Worm (Caenorhabditis elegans) whole organism, L4 larva: ENCODE results near the gene snf-10.
A peak's percentile ranks its signal among the peaks of the same experiment; 100 is the strongest.

Experiments
- D1046.2 ChIP-seq: fragments of 200-800 bp; sonication (Bioruptor generic); IDR thresholded peaks from 2 replicates; pipeline ENCODE4 v1.3.6; 2022; ENCODE audit warnings: missing genetic modification characterization, missing compliant biosample characterization
- Y5F2A.4 ChIP-seq: fragments of 200-800 bp; sonication (Bioruptor generic); optimal IDR thresholded peaks from 2 replicates; lab custom pipeline; 2018; ENCODE audit warnings: mild to moderate bottlenecking, missing genetic modification characterization, missing compliant biosample characterization
- ZK337.2 ChIP-seq: fragments of 200-800 bp; sonication (Bioruptor generic); IDR thresholded peaks from 2 replicates; pipeline ENCODE4 v1.3.6; 2022; ENCODE audit warnings: missing genetic modification reagents, missing genetic modification characterization, missing compliant biosample characterization
- aha-1 ChIP-seq: fragments of 150-350 bp; peaks from one replicate; lab custom pipeline; 2014; ENCODE audit warnings: missing biosample characterization, missing genetic modification characterization
- arid-1 ChIP-seq: fragments of 200-800 bp; sonication (Bioruptor generic); conservative IDR thresholded peaks from 2 replicates; pipeline ENCODE4 v1.3.6; 2022; ENCODE audit warnings: missing genetic modification reagents, missing genetic modification characterization, missing compliant biosample characterization
- ceh-20 ChIP-seq: fragments of 200-800 bp; sonication (Bioruptor generic); IDR thresholded peaks from 2 replicates; pipeline ENCODE4 v1.3.6; 2022; ENCODE audit warnings: missing genetic modification reagents, missing genetic modification characterization, missing compliant biosample characterization
- ceh-62 ChIP-seq: sonication (generic microtip); optimal IDR thresholded peaks from 2 replicates; lab custom pipeline; 2017; ENCODE audit warnings: missing biosample characterization, missing genetic modification characterization
- daf-16 ChIP-seq, 3 experiments: sonication (generic microtip); optimal IDR thresholded peaks; 2 replicates each; lab custom pipeline; 2016 to 2017; ENCODE audit warnings: missing genetic modification characterization in 3 of 3, missing genetic modification reagents in 3 of 3, mild to moderate bottlenecking in 2 of 3, missing compliant biosample characterization in 2 of 3, missing biosample characterization in 1 of 3, moderate library complexity in 1 of 3
- dve-1 ChIP-seq: sonication (generic microtip); optimal IDR thresholded peaks from 2 replicates; lab custom pipeline; 2017; ENCODE audit warnings: antibody characterized with exemption, mild to moderate bottlenecking, missing genetic modification characterization, missing compliant biosample characterization; ENCODE audit not compliant: insufficient read depth
- egl-27 ChIP-seq: sonication (generic microtip); optimal IDR thresholded peaks from 3 replicates; lab custom pipeline; 2017; ENCODE audit warnings: missing biosample characterization, missing genetic modification reagents, missing genetic modification characterization
- hif-1 ChIP-seq, 2 experiments: sonication (generic microtip); optimal IDR thresholded peaks; 2 replicates each; lab custom pipeline; 2016 to 2017; ENCODE audit warnings: missing compliant biosample characterization in 2 of 2, missing genetic modification characterization in 2 of 2, missing genetic modification reagents in 2 of 2, missing genotype in 2 of 2, mild to moderate bottlenecking in 1 of 2
- hlh-11 ChIP-seq: fragments of 200-800 bp; sonication (Bioruptor generic); optimal IDR thresholded peaks from 2 replicates; lab custom pipeline; 2018; ENCODE audit warnings: mild to moderate bottlenecking, missing genetic modification characterization, missing compliant biosample characterization
- hlh-30 ChIP-seq: sonication (generic microtip); optimal IDR thresholded peaks from 2 replicates; lab custom pipeline; 2017; ENCODE audit warnings: antibody characterized with exemption, mild to moderate bottlenecking, missing genetic modification characterization, missing compliant biosample characterization; ENCODE audit not compliant: insufficient read depth
- hmg-1.1 ChIP-seq: fragments of 200-800 bp; sonication (Bioruptor generic); IDR thresholded peaks from 2 replicates; pipeline ENCODE4 v1.3.6; 2022; ENCODE audit warnings: missing genetic modification reagents, missing genetic modification characterization, missing compliant biosample characterization
- lin-1 ChIP-seq: fragments of 200-800 bp; sonication (Bioruptor generic); IDR thresholded peaks from 2 replicates; pipeline ENCODE4 v1.3.6; 2022; ENCODE audit warnings: missing genetic modification reagents, missing genetic modification characterization, missing compliant biosample characterization
- lin-13 ChIP-seq: fragments of 150-350 bp; optimal IDR thresholded peaks from 2 replicates; lab custom pipeline; 2014; ENCODE audit warnings: missing biosample characterization, missing genetic modification reagents, missing genetic modification characterization
- lsy-2 ChIP-seq, 2 experiments: fragments of 150-350 bp in 1 of 2; sonication (generic microtip) in 1 of 2; optimal IDR thresholded peaks; 2 replicates each; lab custom pipeline; 2014 to 2017; ENCODE audit warnings: missing biosample characterization in 2 of 2, missing genetic modification characterization in 2 of 2
- mdl-1 ChIP-seq, 2 experiments: fragments of 150-350 bp in 1 of 2; sonication (generic microtip) in 1 of 2; optimal IDR thresholded peaks; 2 replicates each; lab custom pipeline; 2014 to 2017; ENCODE audit warnings: missing biosample characterization in 2 of 2, missing genetic modification characterization in 2 of 2
- mep-1 ChIP-seq: fragments of 150-350 bp; sonication (generic microtip); optimal IDR thresholded peaks from 3 replicates; lab custom pipeline; 2014; ENCODE audit warnings: missing biosample characterization, missing genetic modification characterization
- mes-2 ChIP-seq: sonication (generic microtip); optimal IDR thresholded peaks from 2 replicates; lab custom pipeline; 2016; ENCODE audit warnings: missing genotype, mild to moderate bottlenecking, missing genetic modification characterization, missing compliant biosample characterization; ENCODE audit not compliant: poor library complexity, severe bottlenecking
- nhr-28 ChIP-seq: fragments of 150-350 bp; optimal IDR thresholded peaks from 2 replicates; lab custom pipeline; 2014; ENCODE audit warnings: missing biosample characterization, missing genetic modification characterization
- nhr-42 ChIP-seq: fragments of 200-800 bp; sonication (Bioruptor generic); IDR thresholded peaks from 2 replicates; pipeline ENCODE4 v1.3.6; 2022; ENCODE audit warnings: missing genetic modification characterization, missing compliant biosample characterization
- nhr-48 ChIP-seq: sonication (generic microtip); optimal IDR thresholded peaks from 2 replicates; lab custom pipeline; 2016; ENCODE audit warnings: mild to moderate bottlenecking, missing genetic modification characterization, missing compliant biosample characterization
- rbr-2 ChIP-seq: sonication (generic microtip); optimal IDR thresholded peaks from 2 replicates; lab custom pipeline; 2016; ENCODE audit warnings: missing genotype, missing genetic modification characterization, missing compliant biosample characterization
- spr-1 ChIP-seq: sonication (generic microtip); optimal IDR thresholded peaks from 2 replicates; lab custom pipeline; 2016; ENCODE audit warnings: mild to moderate bottlenecking, missing genetic modification characterization, missing compliant biosample characterization
- tag-97 ChIP-seq: fragments of 200-800 bp; sonication (Bioruptor generic); IDR thresholded peaks from 2 replicates; pipeline ENCODE4 v1.3.6; 2022; ENCODE audit warnings: missing genetic modification characterization, missing compliant biosample characterization
- unc-39 ChIP-seq: sonication (generic microtip); optimal IDR thresholded peaks from 2 replicates; lab custom pipeline; 2017; ENCODE audit warnings: missing biosample characterization, missing genetic modification characterization
- unc-62 ChIP-seq, 3 experiments: fragments of 150-350 bp in 1 of 3; sonication (generic microtip); optimal IDR thresholded peaks in 2 of 3; peaks in 1 of 3; 1 replicate in 1 of 3; 2 replicates in 2 of 3; lab custom pipeline; 2014 to 2017; ENCODE audit warnings: missing biosample characterization in 3 of 3, missing genetic modification characterization in 3 of 3, missing genetic modification reagents in 3 of 3, missing genotype in 1 of 3

Gene snf-10

DNA sequence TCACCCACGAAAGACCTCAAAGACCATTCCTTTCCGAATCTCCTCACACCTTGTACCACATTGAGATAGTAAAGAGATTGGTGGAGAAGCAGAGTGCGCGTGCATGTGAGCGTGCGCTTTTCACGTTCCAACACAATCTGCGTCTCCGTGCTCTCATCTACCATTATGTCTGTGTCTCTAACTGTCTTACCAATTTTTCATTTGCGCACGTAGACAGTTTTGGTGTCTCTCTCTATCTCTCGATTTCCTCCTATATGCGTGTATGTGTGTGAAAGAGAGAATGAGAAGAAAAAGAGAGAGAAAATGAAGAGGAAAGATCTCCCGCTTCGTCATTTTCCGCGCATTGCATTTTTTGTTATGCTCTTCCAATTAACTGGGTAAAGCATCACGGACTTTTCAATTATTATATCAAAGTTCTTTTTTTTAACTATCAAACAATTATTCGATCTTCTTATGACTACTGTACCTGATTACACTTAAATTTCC lies 26.0 kb upstream of the snf-10 start (continued):
- TF ChIP-seq lsy-2 (tag; optimal IDR thresholded peaks at IDR 0.05; lab: Kevin White, UChicago) (peak; percentile 89 to 95), hmg-1.1 (peak; percentile 83), dve-1 (tag; lab: Kevin White, UChicago) (peak; percentile 97), ceh-62 (no peak)

DNA sequence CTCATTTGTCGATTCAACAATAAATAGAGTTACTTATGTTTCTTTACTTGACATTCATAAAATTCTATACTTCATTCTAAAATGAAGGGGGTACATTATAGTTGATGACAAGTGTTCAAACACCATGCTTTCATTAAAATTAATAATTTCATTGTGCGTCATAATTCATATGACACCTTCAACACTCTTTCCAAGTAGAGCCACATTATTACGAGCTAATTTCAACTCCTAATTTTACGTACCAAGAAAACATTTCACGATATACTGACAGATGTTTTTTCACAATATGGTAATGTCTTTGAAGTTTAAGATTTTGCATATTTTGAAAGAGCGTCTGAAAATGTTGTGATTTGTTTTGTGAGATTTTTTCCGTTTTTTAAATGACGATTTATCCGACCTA lies 24.9 kb upstream of the snf-10 start:
- TF ChIP-seq nhr-48 (tag; lab: Kevin White, UChicago) (peak; percentile 0), lin-13 (GFP tag; lab: Kevin White, UChicago) (no peak), aha-1 (tag; lab: Kevin White, UChicago) (peak; percentile 85)

DNA sequence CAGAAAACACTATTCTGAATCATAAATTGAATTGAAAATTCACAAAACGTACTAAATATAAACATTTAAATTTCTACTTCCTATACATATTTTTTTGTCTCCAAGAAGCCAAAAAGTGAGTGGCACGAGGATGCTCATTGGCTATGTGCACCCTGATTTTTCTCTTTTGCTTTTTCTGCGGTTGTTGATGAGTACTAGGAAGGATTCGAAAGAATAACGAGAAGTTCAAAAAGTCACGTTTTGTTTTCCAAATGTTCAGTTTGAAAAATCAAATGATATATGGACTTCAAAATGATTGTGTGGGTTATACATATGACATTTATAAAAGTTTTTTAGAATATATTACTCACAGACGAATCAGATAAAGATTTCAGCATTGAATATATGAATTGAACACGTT lies 24.1 kb upstream of the snf-10 start:
- peak in 1 of 2 experiments; percentile 9 for TF ChIP-seq mdl-1 (tag; optimal IDR thresholded peaks at IDR 0.05; lab: Kevin White, UChicago)
- TF ChIP-seq hlh-30 (tag; lab: Kevin White, UChicago): peak; percentile 56
- no peak for TF ChIP-seq lin-1
- TF ChIP-seq aha-1 (tag; lab: Kevin White, UChicago): peak; percentile 86
- peak in 1 of 2 experiments; percentile 21 for TF ChIP-seq lsy-2 (tag; optimal IDR thresholded peaks at IDR 0.05; lab: Kevin White, UChicago)
- TF ChIP-seq daf-16 (GFP tag; optimal IDR thresholded peaks at IDR 0.05; lab: Kevin White, UChicago): peak in 1 of 2 experiments; percentile 1
- no peak for TF ChIP-seq daf-16 (tag; optimal IDR thresholded peaks at IDR 0.05; lab: Kevin White, UChicago)
- TF ChIP-seq hif-1 (tag; optimal IDR thresholded peaks at IDR 0.05; lab: Kevin White, UChicago): peak in 1 of 2 experiments; percentile 89
- TF ChIP-seq hlh-11 (tag; lab: Kevin White, UChicago): no peak

- no peak for TF ChIP-seq ZK337.2 (GFP tag; lab: Robert Waterston, UW)
- peak; percentile 27 for TF ChIP-seq aha-1 (tag; lab: Kevin White, UChicago)
These were observed 23.5 kb upstream of the snf-10 start for ce11 chrV:10464160-10464559.

DNA sequence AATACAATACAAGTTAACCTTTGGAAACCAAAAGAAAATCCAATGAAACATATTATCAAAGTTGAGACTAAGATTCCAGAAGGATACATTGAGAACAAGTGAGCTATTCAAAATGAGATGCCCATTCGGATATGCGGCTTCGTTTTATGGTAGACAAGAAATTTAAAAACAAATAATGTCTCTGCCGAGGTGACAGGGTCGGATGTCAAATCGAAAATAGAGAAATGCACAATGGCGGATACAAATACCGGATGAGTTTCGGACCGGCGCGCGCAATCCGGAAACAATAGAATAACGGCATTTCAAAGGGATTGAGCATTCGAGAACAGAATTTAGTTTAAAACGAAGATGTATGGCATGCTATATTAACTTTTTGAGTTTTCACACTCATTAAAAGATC lies 22.7 kb upstream of the snf-10 start, which contains the start of gene F22E12.3:
TSS of gene F22E12.3 (minus strand) at position 101 of the 400 bp plus-strand sequence.
- no peak for TF ChIP-seq Y5F2A.4
- no peak for TF ChIP-seq nhr-42
- no peak for TF ChIP-seq arid-1 (GFP tag; lab: Robert Waterston, UW)
- no peak for TF ChIP-seq D1046.2
- TF ChIP-seq egl-27: no peak
- TF ChIP-seq mes-2 (tag; lab: Kevin White, UChicago): no peak
- no peak for TF ChIP-seq tag-97 (GFP tag; lab: Robert Waterston, UW)
- no peak for TF ChIP-seq hmg-1.1
- no peak for TF ChIP-seq ceh-20 (GFP tag; lab: Robert Waterston, UW)

DNA sequence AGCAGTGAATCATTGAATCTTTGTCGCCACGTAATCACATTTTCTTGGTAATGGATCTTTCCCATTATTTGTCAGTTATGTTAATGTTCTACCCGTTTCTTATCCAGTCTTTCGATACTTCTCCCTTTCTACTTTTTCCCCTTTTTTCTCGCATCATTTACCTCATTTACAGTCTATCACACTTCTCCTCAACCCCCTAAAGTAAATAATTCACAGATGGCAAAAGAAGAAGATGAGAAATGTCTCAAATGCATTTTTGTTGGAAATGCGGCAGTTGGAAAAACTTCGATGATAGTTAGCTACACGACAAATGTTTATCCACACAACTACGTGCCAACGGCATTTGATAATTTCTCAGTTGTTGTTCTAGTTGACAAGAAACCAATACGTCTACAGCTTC lies 21.4 kb upstream of the snf-10 start, which contains the start of gene chw-1:
TSS of gene chw-1 (plus strand) at position 217 of the 400 bp plus-strand sequence.
- TF ChIP-seq unc-62 (GFP tag; optimal IDR thresholded peaks at IDR 0.05 in 1 of 2; lab: Kevin White, UChicago) (peak in 1 of 2 experiments; percentile 94), unc-62 (tag; optimal IDR thresholded peaks at IDR 0.05; lab: Kevin White, UChicago) (no peak), unc-39 (tag; lab: Kevin White, UChicago) (no peak)

ce11 chrV:10460685-10461084 lies 20.1 kb upstream of the snf-10 start:
- TF ChIP-seq unc-62 (GFP tag; optimal IDR thresholded peaks at IDR 0.05 in 1 of 2; lab: Kevin White, UChicago): peak in 1 of 2 experiments; percentile 82
- TF ChIP-seq unc-62 (tag; optimal IDR thresholded peaks at IDR 0.05; lab: Kevin White, UChicago): no peak
- TF ChIP-seq nhr-28 (tag; lab: Kevin White, UChicago): peak; percentile 4
- TF ChIP-seq mep-1 (tag; lab: Kevin White, UChicago): no peak
- TF ChIP-seq rbr-2: no peak
- no peak for TF ChIP-seq spr-1 (tag; lab: Kevin White, UChicago)
- TF ChIP-seq D1046.2: no peak
